Fruit fly (Drosophila melanogaster): ENCODE data around the gene Nbr.

The Nbr gene

dm6 chr2L:21149053-21149452 is 13.8 kb downstream of the Nbr start (continued):
- TF ChIP-seq Med (GFP tag) = peak; percentile 58
- peak; percentile 4 for TF ChIP-seq trh (GFP tag; optimal IDR thresholded peaks at IDR 0.05)
- no peak for TF ChIP-seq fru (optimal IDR thresholded peaks at IDR 0.05)
- TF ChIP-seq Fer3 (tag; optimal IDR thresholded peaks at IDR 0.05) = peak; percentile 39
- TF ChIP-seq Atf6 (GFP tag; IDR thresholded peaks at IDR 0.05) = peak; percentile 52; the same call in 1 of the 2 replicates
- no peak for TF ChIP-seq Neu2 (GFP tag; optimal IDR thresholded peaks at IDR 0.05; ENCODE audit: borderline replicate concordance)
- no peak for TF ChIP-seq Hand (GFP tag; optimal IDR thresholded peaks at IDR 0.05)
- TF ChIP-seq wdn (GFP tag; IDR thresholded peaks at IDR 0.05) = peak; percentile 34; the same call in 1 of the 2 replicates
- TF ChIP-seq Mad (GFP tag; optimal IDR thresholded peaks at IDR 0.05) = no peak
- TF ChIP-seq HmgD (GFP tag; optimal IDR thresholded peaks at IDR 0.05) = no peak
- TF ChIP-seq HLH3B (GFP tag; IDR thresholded peaks at IDR 0.05) = peak; percentile 66; the same call in 1 of the 2 replicates
- TF ChIP-seq ase (GFP tag; IDR thresholded peaks at IDR 0.05) = peak; percentile 44; the same call in 1 of the 3 replicates
- peak in 1 of 2 experiments; percentile 48 for TF ChIP-seq Eip74EF (GFP tag; optimal IDR thresholded peaks at IDR 0.05)
- TF ChIP-seq zen (tag; optimal IDR thresholded peaks at IDR 0.05) = peak; percentile 3
- TF ChIP-seq Spps (tag; optimal IDR thresholded peaks at IDR 0.05) = peak; percentile 47
- TF ChIP-seq ci (GFP tag; IDR thresholded peaks at IDR 0.05) = peak; percentile 77; the same call in 2 of the 3 replicates
- TF ChIP-seq CG9215 (GFP tag; IDR thresholded peaks at IDR 0.05) = no peak
- TF ChIP-seq CG17361 (GFP tag; IDR thresholded peaks at IDR 0.05) = peak; percentile 70
- no peak for TF ChIP-seq Hr78 (GFP tag; optimal IDR thresholded peaks at IDR 0.05)
- no peak for TF ChIP-seq Usf (GFP tag; optimal IDR thresholded peaks at IDR 0.05)
- peak; percentile 54; the same call in 1 of the 2 replicates for TF ChIP-seq stc (GFP tag; IDR thresholded peaks at IDR 0.05)
- no peak for TF ChIP-seq jumu (GFP tag; optimal IDR thresholded peaks at IDR 0.05)
- peak; percentile 50 for TF ChIP-seq gsb-n (tag; optimal IDR thresholded peaks at IDR 0.05)
- no peak for TF ChIP-seq Poxn (GFP tag; IDR thresholded peaks at IDR 0.05)
- TF ChIP-seq ems (GFP tag; optimal IDR thresholded peaks at IDR 0.05) = no peak
- no peak for TF ChIP-seq CG7271 (tag; optimal IDR thresholded peaks at IDR 0.05)
- TF ChIP-seq stwl (tag; optimal IDR thresholded peaks at IDR 0.05) = peak; percentile 90
- TF ChIP-seq Fer2 (tag; optimal IDR thresholded peaks at IDR 0.05) = no peak
- no peak for TF ChIP-seq D19B (GFP tag; optimal IDR thresholded peaks at IDR 0.05)
- TF ChIP-seq CG10565 (GFP tag; optimal IDR thresholded peaks at IDR 0.05) = no peak
- peak; percentile 25 for TF ChIP-seq CG10209 (GFP tag; optimal IDR thresholded peaks at IDR 0.05)
- no peak for TF ChIP-seq sr (GFP tag; IDR thresholded peaks at IDR 0.05)
- no peak for TF ChIP-seq Bdp1 (GFP tag; optimal IDR thresholded peaks at IDR 0.05)
- no peak; the same call in 1 of the 2 replicates for TF ChIP-seq aop (GFP tag; IDR thresholded peaks at IDR 0.05)
- TF ChIP-seq Elba2 (GFP tag; optimal IDR thresholded peaks at IDR 0.05) = no peak
- TF ChIP-seq CG8388 (GFP tag; optimal IDR thresholded peaks at IDR 0.05) = peak; percentile 45
- TF ChIP-seq CG3726 (GFP tag; IDR thresholded peaks at IDR 0.05) = no peak
- no peak for TF ChIP-seq CG17912 (GFP tag; optimal IDR thresholded peaks at IDR 0.05)
- no peak for TF ChIP-seq CG7786 (GFP tag; optimal IDR thresholded peaks at IDR 0.05)
- peak; percentile 36 to 49 for TF ChIP-seq dpn (GFP tag; optimal IDR thresholded peaks at IDR 0.05)
- TF ChIP-seq dmrt99B (tag; optimal IDR thresholded peaks at IDR 0.05) = peak; percentile 63
- TF ChIP-seq CG6654 (GFP tag; optimal IDR thresholded peaks at IDR 0.05) = no peak
- no peak for TF ChIP-seq CG10543 (GFP tag; optimal IDR thresholded peaks at IDR 0.05)
- peak; percentile 53 for TF ChIP-seq HHEX (GFP tag; optimal IDR thresholded peaks at IDR 0.05)
- peak; percentile 14 for TF ChIP-seq Antp (GFP tag; optimal IDR thresholded peaks at IDR 0.05)
- peak; percentile 71 for TF ChIP-seq CG13894 (tag; optimal IDR thresholded peaks at IDR 0.05)
- peak; percentile 28 for TF ChIP-seq CG15696 (tag; optimal IDR thresholded peaks at IDR 0.05)
- TF ChIP-seq Drgx (GFP tag; IDR thresholded peaks at IDR 0.05) = 0 out of 2 replicates have a peak, but pooled peaks have one; percentile 18
- peak; percentile 13 for TF ChIP-seq Abd-B (GFP tag; optimal IDR thresholded peaks at IDR 0.05)
- TF ChIP-seq Vsx1 (GFP tag; optimal IDR thresholded peaks at IDR 0.05) = no peak
- TF ChIP-seq CG7556 (GFP tag; optimal IDR thresholded peaks at IDR 0.05) = no peak
